Fruit fly (Drosophila melanogaster) whole organism, prepupa: ENCODE results near the gene CG7218.

Source experiments
- Blimp-1 ChIP-seq: fragments of 200-800 bp; sonication (Bioruptor generic); optimal IDR thresholded peaks from 3 replicates; lab custom pipeline; 2017; ENCODE audit warnings: missing biosample characterization, missing genetic modification characterization, mild to moderate bottlenecking, moderate library complexity, missing genetic modification reagents
- CG10669 ChIP-seq: fragments of 200-800 bp; sonication (Bioruptor generic); optimal IDR thresholded peaks from 3 replicates; lab custom pipeline; 2018; ENCODE audit warnings: missing biosample characterization, mild to moderate bottlenecking, missing genetic modification characterization, moderate library complexity
- CG11294 ChIP-seq: fragments of 200-800 bp; sonication (Bioruptor generic); IDR thresholded peaks from 2 replicates; pipeline ENCODE4 v1.3.6; 2022; ENCODE audit warnings: missing biosample characterization, missing genetic modification characterization
- CG11762 ChIP-seq: fragments of 200-800 bp; sonication (Bioruptor generic); optimal IDR thresholded peaks from 3 replicates; lab custom pipeline; 2016; ENCODE audit warnings: missing biosample characterization, missing genetic modification characterization; ENCODE audit not compliant: insufficient read depth
- CG11902 ChIP-seq: fragments of 200-800 bp; sonication (Bioruptor generic); optimal IDR thresholded peaks from 3 replicates; lab custom pipeline; 2016; ENCODE audit warnings: missing biosample characterization, missing genetic modification characterization
- CG15336 ChIP-seq: fragments of 200-800 bp; sonication (Bioruptor generic); IDR thresholded peaks from 2 replicates; pipeline ENCODE4 v1.3.6; 2022; ENCODE audit warnings: missing biosample characterization, missing genetic modification characterization
- CG1621 ChIP-seq: fragments of 200-800 bp; sonication (Bioruptor generic); optimal IDR thresholded peaks from 3 replicates; lab custom pipeline; 2018; ENCODE audit warnings: missing biosample characterization, mild to moderate bottlenecking, missing genetic modification characterization
- CG31627 ChIP-seq: fragments of 200-800 bp; sonication (Bioruptor generic); optimal IDR thresholded peaks from 3 replicates; lab custom pipeline; 2016; ENCODE audit warnings: missing biosample characterization, missing genetic modification characterization
- CG32006 ChIP-seq: fragments of 200-800 bp; sonication (Bioruptor generic); optimal IDR thresholded peaks from 3 replicates; lab custom pipeline; 2017; ENCODE audit warnings: missing biosample characterization, mild to moderate bottlenecking, missing genetic modification characterization
- CG34406 ChIP-seq: fragments of 200-800 bp; sonication (Bioruptor generic); optimal IDR thresholded peaks from 3 replicates; lab custom pipeline; 2016; ENCODE audit warnings: missing biosample characterization, missing genetic modification characterization
- CG3919 ChIP-seq: fragments of 200-800 bp; sonication (Bioruptor generic); optimal IDR thresholded peaks from 3 replicates; lab custom pipeline; 2016; ENCODE audit warnings: missing biosample characterization, missing genetic modification characterization
- CG4318 ChIP-seq: fragments of 200-800 bp; sonication (Bioruptor generic); optimal IDR thresholded peaks from 3 replicates; lab custom pipeline; 2017; ENCODE audit warnings: missing biosample characterization, mild to moderate bottlenecking, missing genetic modification characterization
- CG6163 ChIP-seq: fragments of 200-800 bp; sonication (Bioruptor generic); IDR thresholded peaks from 3 replicates; pipeline ENCODE4 v1.3.6; 2022; ENCODE audit warnings: missing biosample characterization, missing genetic modification characterization
- CG6792 ChIP-seq: fragments of 200-800 bp; sonication (Bioruptor generic); optimal IDR thresholded peaks from 3 replicates; lab custom pipeline; 2016; ENCODE audit warnings: missing biosample characterization, missing genetic modification characterization
- CG6854 ChIP-seq: fragments of 200-800 bp; sonication (Bioruptor generic); optimal IDR thresholded peaks from 2 replicates; lab custom pipeline; 2017; ENCODE audit warnings: missing biosample characterization, mild to moderate bottlenecking, missing genetic modification characterization
- CG7368 ChIP-seq: fragments of 200-800 bp; sonication (Bioruptor generic); optimal IDR thresholded peaks from 3 replicates; lab custom pipeline; 2016; ENCODE audit warnings: missing biosample characterization, missing genetic modification characterization
- CG8632 ChIP-seq: fragments of 200-800 bp; sonication (Bioruptor generic); optimal IDR thresholded peaks from 3 replicates; lab custom pipeline; 2016; ENCODE audit warnings: missing biosample characterization, missing genetic modification characterization
- CG9139 ChIP-seq: fragments of 200-800 bp; sonication (Bioruptor generic); optimal IDR thresholded peaks from 3 replicates; lab custom pipeline; 2017; ENCODE audit warnings: missing biosample characterization, mild to moderate bottlenecking, missing genetic modification characterization
- Eip75B ChIP-seq: fragments of 200-800 bp; sonication (Bioruptor generic); optimal IDR thresholded peaks from 3 replicates; lab custom pipeline; 2016; ENCODE audit warnings: missing biosample characterization, missing genetic modification characterization
- Eip78C ChIP-seq: fragments of 200-800 bp; sonication (Bioruptor generic); peaks from one replicate; lab custom pipeline; 2016; ENCODE audit warnings: missing biosample characterization, missing genetic modification characterization
- Eip93F ChIP-seq: fragments of 200-800 bp; sonication (Bioruptor generic); optimal IDR thresholded peaks from 2 replicates; lab custom pipeline; 2016; ENCODE audit warnings: missing biosample characterization, mild to moderate bottlenecking, missing genetic modification characterization
- Ets21C ChIP-seq: fragments of 200-800 bp; sonication (Bioruptor generic); optimal IDR thresholded peaks from 3 replicates; lab custom pipeline; 2016; ENCODE audit warnings: missing biosample characterization, missing genetic modification characterization
- Ets96B ChIP-seq: fragments of 200-800 bp; optimal IDR thresholded peaks from 2 replicates; lab custom pipeline; 2019; ENCODE audit warnings: missing biosample characterization, mild to moderate bottlenecking, missing genetic modification characterization, moderate library complexity
- Hr38 ChIP-seq: sonication (Bioruptor generic); optimal IDR thresholded peaks from 2 replicates; lab custom pipeline; 2016; ENCODE audit warnings: missing biosample characterization, missing genetic modification characterization
- Hr39 ChIP-seq: fragments of 200-800 bp; sonication (Bioruptor generic); optimal IDR thresholded peaks from 2 replicates; lab custom pipeline; 2016; ENCODE audit warnings: missing biosample characterization, missing genetic modification characterization
- Lpt ChIP-seq: fragments of 200-800 bp; sonication (Bioruptor generic); optimal IDR thresholded peaks from 3 replicates; lab custom pipeline; 2016; ENCODE audit warnings: missing biosample characterization, missing genetic modification characterization
- OdsH ChIP-seq: fragments of 200-800 bp; sonication (Bioruptor generic); optimal IDR thresholded peaks from 3 replicates; lab custom pipeline; 2016; ENCODE audit warnings: missing biosample characterization, missing genetic modification characterization
- Smox ChIP-seq: fragments of 200-800 bp; sonication (Bioruptor generic); optimal IDR thresholded peaks from 3 replicates; lab custom pipeline; 2016; ENCODE audit warnings: missing biosample characterization, missing genetic modification characterization
- Sox102F ChIP-seq: fragments of 200-800 bp; sonication (Bioruptor generic); optimal IDR thresholded peaks from 2 replicates; lab custom pipeline; 2016; ENCODE audit warnings: missing biosample characterization, mild to moderate bottlenecking, missing genetic modification characterization
- Sox15 ChIP-seq: fragments of 200-800 bp; sonication (Bioruptor generic); optimal IDR thresholded peaks from 3 replicates; lab custom pipeline; 2016; ENCODE audit warnings: missing biosample characterization, missing genetic modification characterization
- achi ChIP-seq: fragments of 200-800 bp; sonication (Bioruptor generic); optimal IDR thresholded peaks from 3 replicates; lab custom pipeline; 2016; ENCODE audit warnings: missing biosample characterization, missing genetic modification characterization
- acj6 ChIP-seq: fragments of 200-800 bp; sonication (Bioruptor generic); optimal IDR thresholded peaks from 3 replicates; lab custom pipeline; 2016; ENCODE audit warnings: missing biosample characterization, missing genetic modification characterization
- cyc ChIP-seq: fragments of 200-800 bp; sonication (Bioruptor generic); optimal IDR thresholded peaks from 3 replicates; lab custom pipeline; 2016; ENCODE audit warnings: missing biosample characterization, missing genetic modification characterization
- dsx ChIP-seq: fragments of 200-800 bp; optimal IDR thresholded peaks from 3 replicates; lab custom pipeline; 2019; ENCODE audit warnings: missing biosample characterization, mild to moderate bottlenecking, missing genetic modification characterization, moderate library complexity; ENCODE audit not compliant: poor library complexity, severe bottlenecking
- esn ChIP-seq: fragments of 200-800 bp; sonication (Bioruptor generic); optimal IDR thresholded peaks from 2 replicates; lab custom pipeline; 2016; ENCODE audit warnings: missing biosample characterization, mild to moderate bottlenecking, missing genetic modification characterization, moderate library complexity
- fd59A ChIP-seq: fragments of 200-800 bp; sonication (Bioruptor generic); optimal IDR thresholded peaks from 2 replicates; lab custom pipeline; 2017; ENCODE audit warnings: missing biosample characterization, mild to moderate bottlenecking, missing genetic modification characterization, missing genetic modification reagents
- fd85E ChIP-seq: fragments of 200-800 bp; sonication (Bioruptor generic); optimal IDR thresholded peaks from 3 replicates; lab custom pipeline; 2016; ENCODE audit warnings: missing biosample characterization, missing genetic modification characterization
- lz ChIP-seq: fragments of 200-800 bp; sonication (Bioruptor generic); optimal IDR thresholded peaks from 3 replicates; lab custom pipeline; 2016; ENCODE audit warnings: missing biosample characterization, missing genetic modification characterization
- net ChIP-seq: fragments of 200-800 bp; sonication (Bioruptor generic); optimal IDR thresholded peaks from 3 replicates; lab custom pipeline; 2016; ENCODE audit warnings: missing biosample characterization, missing genetic modification characterization
- pdm3 ChIP-seq: fragments of 200-800 bp; sonication (Bioruptor generic); optimal IDR thresholded peaks from 3 replicates; lab custom pipeline; 2016; ENCODE audit warnings: missing biosample characterization, missing genetic modification characterization
- spab ChIP-seq: fragments of 200-800 bp; sonication (Bioruptor generic); optimal IDR thresholded peaks from 2 replicates; lab custom pipeline; 2017; ENCODE audit warnings: missing biosample characterization, mild to moderate bottlenecking, missing genetic modification characterization, missing genetic modification reagents
- svp ChIP-seq: fragments of 200-800 bp; sonication (Bioruptor generic); peaks from one replicate; lab custom pipeline; 2016; ENCODE audit warnings: missing biosample characterization, missing genetic modification characterization

Gene CG7218

DNA sequence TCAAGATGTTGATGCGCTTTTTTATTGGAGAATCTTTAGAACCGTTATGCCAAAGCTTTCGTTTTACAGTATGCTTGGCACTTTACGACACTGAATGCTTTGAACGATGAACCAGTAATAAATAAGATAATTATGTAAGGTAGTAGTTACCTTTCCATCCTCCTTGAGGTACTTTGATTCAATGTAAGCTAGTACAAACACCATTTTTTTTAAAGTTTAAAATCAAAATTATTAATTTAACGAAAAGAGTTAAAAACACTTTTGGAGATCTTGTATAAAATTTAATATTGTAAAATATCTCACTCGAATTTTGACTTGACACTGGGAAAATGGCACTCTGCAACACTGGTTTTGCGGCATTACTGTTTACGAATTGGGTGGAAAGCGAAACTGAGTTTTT lies 21.2 kb upstream of the CG7218 start, which contains the start of the genes Arp5 and CG7208 (continued):
- peak; percentile 39 for TF ChIP-seq CG8632 (GFP tag; lab: Kevin White, UChicago)
- TF ChIP-seq CG7368 (GFP tag; lab: Kevin White, UChicago) = no peak
- peak; percentile 51 for TF ChIP-seq Blimp-1 (GFP tag; lab: Kevin White, UChicago)
- TF ChIP-seq lz (GFP tag; lab: Kevin White, UChicago) = peak; percentile 62
- no peak for TF ChIP-seq Hr38 (GFP tag; lab: Kevin White, UChicago)
- TF ChIP-seq CG11762 (GFP tag; lab: Kevin White, UChicago) = peak; percentile 36
- TF ChIP-seq achi (GFP tag; lab: Kevin White, UChicago) = peak; percentile 79
- TF ChIP-seq CG9139 (GFP tag; lab: Kevin White, UChicago) = no peak
- peak; percentile 83 for TF ChIP-seq esn (GFP tag; lab: Kevin White, UChicago)

DNA sequence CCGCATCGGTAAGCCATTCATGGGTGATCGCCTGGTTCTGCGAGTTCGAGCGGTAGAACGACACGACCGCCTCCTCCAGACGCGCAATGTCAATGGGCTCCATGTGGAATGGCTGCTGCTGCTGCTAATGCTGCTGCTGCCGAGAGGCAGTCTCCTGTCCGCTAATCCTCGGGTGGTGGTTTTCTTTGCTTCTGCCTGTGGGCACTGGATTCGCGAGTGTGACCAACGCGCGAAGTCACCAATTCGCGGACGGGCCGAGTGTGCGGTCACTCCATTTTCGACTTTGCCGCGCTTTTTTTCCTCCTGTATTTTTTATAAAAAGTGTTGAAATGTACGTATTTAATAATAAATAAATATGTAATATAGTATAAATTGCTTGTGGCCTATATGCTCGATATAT lies 19.0 kb upstream of the CG7218 start, which contains the start of gene cdm:
Gene cdm, minus strand, starts transcription at position 236 of the 400 bp plus-strand sequence.
- TF ChIP-seq CG1621 (tag; lab: Kevin White, UChicago) (no peak), CG6854 (GFP tag; lab: Kevin White, UChicago) (no peak), spab (GFP tag; lab: Kevin White, UChicago) (no peak), CG6163 (peak; percentile 19; the same call in 1 of the 3 replicates), Eip78C (no peak), Ets21C (GFP tag; lab: Kevin White, UChicago) (no peak), Hr39 (GFP tag; lab: Kevin White, UChicago) (no peak), CG7368 (GFP tag; lab: Kevin White, UChicago) (no peak), fd59A (GFP tag; lab: Kevin White, UChicago) (no peak), esn (GFP tag; lab: Kevin White, UChicago) (peak; percentile 8), Lpt (GFP tag; lab: Kevin White, UChicago) (no peak), OdsH (no peak), CG11902 (GFP tag; lab: Kevin White, UChicago) (no peak), Smox (GFP tag; lab: Kevin White, UChicago) (no peak), achi (GFP tag; lab: Kevin White, UChicago) (no peak), Blimp-1 (GFP tag; lab: Kevin White, UChicago) (no peak)

DNA sequence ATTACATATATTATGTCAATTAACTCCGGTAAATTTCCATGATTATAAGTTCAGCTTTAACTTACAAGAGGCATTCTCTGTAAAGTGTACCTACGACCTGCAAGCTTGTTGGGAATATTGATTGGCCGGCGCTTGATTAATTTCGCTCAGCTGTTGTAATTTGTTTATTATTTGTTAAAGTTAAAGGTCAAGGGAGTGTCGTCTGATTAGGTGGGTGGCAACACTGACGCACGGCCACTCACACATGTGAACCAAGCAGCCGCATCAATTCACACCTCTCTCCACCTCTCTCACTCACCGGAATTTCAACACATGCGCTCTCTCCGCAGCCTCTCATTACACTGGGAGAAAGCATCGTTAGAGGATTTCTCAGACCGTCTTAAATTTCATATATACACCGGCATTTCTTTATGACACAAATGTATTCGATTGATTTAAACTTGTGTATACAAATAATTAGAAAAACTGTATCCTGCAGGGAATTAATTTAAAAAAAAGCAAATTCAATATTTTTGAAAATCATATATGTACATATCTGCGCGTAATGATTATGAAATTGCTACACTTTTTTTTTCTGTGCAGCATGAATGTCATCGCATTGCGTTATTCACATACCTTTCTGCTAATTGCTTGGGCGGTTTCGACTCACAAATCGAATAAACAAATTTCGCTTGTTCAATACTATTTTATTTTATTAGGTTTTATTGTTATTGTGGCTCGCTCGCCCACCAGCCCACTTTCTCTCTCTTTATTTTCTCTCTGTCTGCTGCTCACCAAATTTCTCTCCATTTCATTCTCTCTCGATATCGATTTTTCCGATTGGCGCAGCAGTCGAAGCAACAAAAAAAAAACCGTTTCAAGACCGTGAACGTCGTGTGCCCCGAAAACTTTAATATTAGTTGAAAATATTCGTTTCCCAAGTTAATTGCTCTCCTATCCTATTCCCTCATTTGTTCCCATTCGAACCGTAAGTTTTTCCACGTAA lies 8.1 kb upstream of the CG7218 start:
- TF ChIP-seq Eip78C (peak; percentile 96), fd85E (GFP tag; lab: Kevin White, UChicago) (no peak), CG11294 (GFP tag; lab: Robert Waterston, UW) (peak; percentile 58), CG6792 (GFP tag; lab: Kevin White, UChicago) (peak; percentile 66), svp (GFP tag; lab: Kevin White, UChicago) (peak; percentile 91), cyc (peak; percentile 82), acj6 (GFP tag; lab: Kevin White, UChicago) (peak; percentile 82), CG6163 (peak; percentile 74), Hr38 (GFP tag; lab: Kevin White, UChicago) (no peak), CG10669 (GFP tag; lab: Kevin White, UChicago) (no peak), Blimp-1 (GFP tag; lab: Kevin White, UChicago) (peak; percentile 47), Eip93F (GFP tag; lab: Kevin White, UChicago) (no peak), net (peak; percentile 81), OdsH (peak; percentile 84), Smox (GFP tag; lab: Kevin White, UChicago) (no peak), CG4318 (GFP tag; lab: Kevin White, UChicago) (peak; percentile 79), dsx (GFP tag; lab: Kevin White, UChicago) (no peak), lz (GFP tag; lab: Kevin White, UChicago) (peak; percentile 79), Ets96B (peak; percentile 67), CG34406 (GFP tag; lab: Kevin White, UChicago) (no peak), CG15336 (peak; percentile 85), Sox102F (no peak), Sox15 (peak; percentile 64), achi (GFP tag; lab: Kevin White, UChicago) (no peak), pdm3 (peak; percentile 85), CG9139 (GFP tag; lab: Kevin White, UChicago) (no peak), CG8632 (GFP tag; lab: Kevin White, UChicago) (peak; percentile 65), CG32006 (GFP tag; lab: Kevin White, UChicago) (peak; percentile 95), CG3919 (GFP tag; lab: Kevin White, UChicago) (no peak), Lpt (GFP tag; lab: Kevin White, UChicago) (peak; percentile 77), CG31627 (GFP tag; lab: Kevin White, UChicago) (peak; percentile 79), Ets21C (GFP tag; lab: Kevin White, UChicago) (peak; percentile 72), Eip75B (GFP tag; lab: Kevin White, UChicago) (no peak)
